Worm (Caenorhabditis elegans): ENCODE results near the gene sdf-9.

sdf-9 gene

ce11 chrV:20761758-20762157, 36.3 kb upstream of the sdf-9 start:
- TF ChIP-seq ztf-11 (tag; optimal IDR thresholded peaks at IDR 0.05): no peak
- TF ChIP-seq nhr-237 (tag; optimal IDR thresholded peaks at IDR 0.05): peak; percentile 34
- TF ChIP-seq unc-120 (tag; optimal IDR thresholded peaks at IDR 0.05; ENCODE audit: poor library complexity, severe bottlenecking): peak; percentile 28

- no peak for TF ChIP-seq nhr-76 (tag; optimal IDR thresholded peaks at IDR 0.05)
- TF ChIP-seq mls-2 (tag; optimal IDR thresholded peaks at IDR 0.05): no peak
- no peak for TF ChIP-seq zip-8 (tag; optimal IDR thresholded peaks at IDR 0.05)
- TF ChIP-seq nhr-2 (tag; optimal IDR thresholded peaks at IDR 0.05): no peak
- TF ChIP-seq flh-1 (GFP tag; optimal IDR thresholded peaks at IDR 0.05): no peak
- TF ChIP-seq hlh-1 (tag; optimal IDR thresholded peaks at IDR 0.05): no peak
- no peak for TF ChIP-seq nhr-237 (tag; optimal IDR thresholded peaks at IDR 0.05)
- no peak for TF ChIP-seq nhr-12 (tag; optimal IDR thresholded peaks at IDR 0.05)
- TF ChIP-seq ceh-83 (GFP tag; optimal IDR thresholded peaks at IDR 0.05): no peak
- no peak for TF ChIP-seq elt-1 (tag; optimal IDR thresholded peaks at IDR 0.05; ENCODE audit: borderline replicate concordance, insufficient read depth)
- no peak for TF ChIP-seq unc-39 (tag; optimal IDR thresholded peaks at IDR 0.05)
- no peak for TF ChIP-seq elt-3 (tag; optimal IDR thresholded peaks at IDR 0.05)
- TF ChIP-seq ceh-39 (tag; optimal IDR thresholded peaks at IDR 0.05): no peak
These were observed 34.8 kb upstream of the sdf-9 start for ce11 chrV:20763192-20763591.

ce11 chrV:20770061-20770460, 28.0 kb upstream of the sdf-9 start, which contains the start of gene elp-1:
Gene elp-1, minus strand, starts transcription at chrV:20770161.
- TF ChIP-seq zip-8 (tag; optimal IDR thresholded peaks at IDR 0.05) (no peak), blmp-1 (tag; optimal IDR thresholded peaks at IDR 0.05) (no peak), cnd-1 (tag; optimal IDR thresholded peaks at IDR 0.05) (no peak), sptf-1 (tag; optimal IDR thresholded peaks at IDR 0.05) (no peak), hlh-1 (tag; optimal IDR thresholded peaks at IDR 0.05) (no peak), lsy-2 (tag; optimal IDR thresholded peaks at IDR 0.05) (no peak), mep-1 (tag; optimal IDR thresholded peaks at IDR 0.05) (no peak)

- TF ChIP-seq nhr-12 (tag; optimal IDR thresholded peaks at IDR 0.05): no peak
- no peak for TF ChIP-seq unc-39 (tag; optimal IDR thresholded peaks at IDR 0.05)
- TF ChIP-seq elt-1 (tag; optimal IDR thresholded peaks at IDR 0.05; ENCODE audit: borderline replicate concordance, insufficient read depth): no peak
- TF ChIP-seq mls-2 (tag; optimal IDR thresholded peaks at IDR 0.05): no peak
- TF ChIP-seq lin-13 (tag; optimal IDR thresholded peaks at IDR 0.05): no peak
- no peak for TF ChIP-seq ceh-39 (tag; optimal IDR thresholded peaks at IDR 0.05)
- no peak for TF ChIP-seq snpc-4 (tag; optimal IDR thresholded peaks at IDR 0.05)
- no peak for TF ChIP-seq mab-5 (tag; optimal IDR thresholded peaks at IDR 0.05)
- TF ChIP-seq pha-4 (tag; optimal IDR thresholded peaks at IDR 0.05): no peak
- TF ChIP-seq sptf-1 (tag; optimal IDR thresholded peaks at IDR 0.05): no peak
- no peak for TF ChIP-seq tbx-8 (GFP tag; optimal IDR thresholded peaks at IDR 0.05)
- TF ChIP-seq nhr-76 (tag; optimal IDR thresholded peaks at IDR 0.05): no peak
- TF ChIP-seq cnd-1 (tag; optimal IDR thresholded peaks at IDR 0.05): no peak
- no peak for TF ChIP-seq unc-62 (GFP tag; optimal IDR thresholded peaks at IDR 0.05)
- TF ChIP-seq flh-1 (GFP tag; optimal IDR thresholded peaks at IDR 0.05): no peak
- TF ChIP-seq unc-120 (tag; optimal IDR thresholded peaks at IDR 0.05; ENCODE audit: poor library complexity, severe bottlenecking): no peak
- TF ChIP-seq sem-2 (GFP tag; optimal IDR thresholded peaks at IDR 0.05): no peak
- no peak for TF ChIP-seq drap-1 (GFP tag; optimal IDR thresholded peaks at IDR 0.05)
These were observed 27.2 kb upstream of the sdf-9 start for ce11 chrV:20770846-20771245.

- TF ChIP-seq ceh-39 (tag; optimal IDR thresholded peaks at IDR 0.05) (no peak), hlh-1 (tag; optimal IDR thresholded peaks at IDR 0.05) (peak; percentile 31), unc-62 (GFP tag; optimal IDR thresholded peaks at IDR 0.05) (peak; percentile 97), nhr-237 (tag; optimal IDR thresholded peaks at IDR 0.05) (no peak), unc-39 (tag; optimal IDR thresholded peaks at IDR 0.05) (no peak), ceh-43 (GFP tag; optimal IDR thresholded peaks at IDR 0.05) (no peak), unc-120 (tag; optimal IDR thresholded peaks at IDR 0.05; ENCODE audit: poor library complexity, severe bottlenecking) (peak; percentile 15), snpc-4 (tag; optimal IDR thresholded peaks at IDR 0.05) (no peak), nhr-12 (tag; optimal IDR thresholded peaks at IDR 0.05) (no peak), blmp-1 (tag; optimal IDR thresholded peaks at IDR 0.05) (no peak)
These were observed 26.3 kb upstream of the sdf-9 start for ce11 chrV:20771702-20772101.

ce11 chrV:20773647-20774046, 24.4 kb upstream of the sdf-9 start, which contains the start of gene F38A6.5:
Gene F38A6.5, minus strand, starts transcription at chrV:20773747.
- TF ChIP-seq lin-32 (GFP tag; optimal IDR thresholded peaks at IDR 0.05) (no peak), M03D4.4 (tag; optimal IDR thresholded peaks at IDR 0.05) (no peak), hlh-1 (tag; optimal IDR thresholded peaks at IDR 0.05) (no peak), ceh-83 (GFP tag; optimal IDR thresholded peaks at IDR 0.05) (no peak), ceh-39 (tag; optimal IDR thresholded peaks at IDR 0.05) (no peak), nhr-76 (tag; optimal IDR thresholded peaks at IDR 0.05) (no peak), sem-2 (GFP tag; optimal IDR thresholded peaks at IDR 0.05) (no peak), blmp-1 (tag; optimal IDR thresholded peaks at IDR 0.05) (no peak)

Measured in whole organism, mixed stage, embryonic.